Fruit fly (Drosophila melanogaster) whole organism, prepupa: ENCODE results near the gene CG15386.

Experiments
- CG1621 ChIP-seq: fragments of 200-800 bp; sonication (Bioruptor generic); optimal IDR thresholded peaks from 3 replicates; lab custom pipeline; 2018; ENCODE audit warnings: missing biosample characterization, mild to moderate bottlenecking, missing genetic modification characterization
- CG8119 ChIP-seq: fragments of 200-800 bp; sonication (Bioruptor generic); IDR thresholded peaks from 3 replicates; pipeline ENCODE4 v1.3.6; 2022; ENCODE audit warnings: missing biosample characterization, missing genetic modification characterization
- CG8319 ChIP-seq: fragments of 200-800 bp; sonication (Bioruptor generic); optimal IDR thresholded peaks from 3 replicates; lab custom pipeline; 2016; ENCODE audit warnings: missing biosample characterization, missing genetic modification characterization
- CG9139 ChIP-seq: fragments of 200-800 bp; sonication (Bioruptor generic); optimal IDR thresholded peaks from 3 replicates; lab custom pipeline; 2017; ENCODE audit warnings: missing biosample characterization, mild to moderate bottlenecking, missing genetic modification characterization
- acj6 ChIP-seq: fragments of 200-800 bp; sonication (Bioruptor generic); optimal IDR thresholded peaks from 3 replicates; lab custom pipeline; 2016; ENCODE audit warnings: missing biosample characterization, missing genetic modification characterization
- svp ChIP-seq: fragments of 200-800 bp; sonication (Bioruptor generic); peaks from one replicate; lab custom pipeline; 2016; ENCODE audit warnings: missing biosample characterization, missing genetic modification characterization

DNA sequence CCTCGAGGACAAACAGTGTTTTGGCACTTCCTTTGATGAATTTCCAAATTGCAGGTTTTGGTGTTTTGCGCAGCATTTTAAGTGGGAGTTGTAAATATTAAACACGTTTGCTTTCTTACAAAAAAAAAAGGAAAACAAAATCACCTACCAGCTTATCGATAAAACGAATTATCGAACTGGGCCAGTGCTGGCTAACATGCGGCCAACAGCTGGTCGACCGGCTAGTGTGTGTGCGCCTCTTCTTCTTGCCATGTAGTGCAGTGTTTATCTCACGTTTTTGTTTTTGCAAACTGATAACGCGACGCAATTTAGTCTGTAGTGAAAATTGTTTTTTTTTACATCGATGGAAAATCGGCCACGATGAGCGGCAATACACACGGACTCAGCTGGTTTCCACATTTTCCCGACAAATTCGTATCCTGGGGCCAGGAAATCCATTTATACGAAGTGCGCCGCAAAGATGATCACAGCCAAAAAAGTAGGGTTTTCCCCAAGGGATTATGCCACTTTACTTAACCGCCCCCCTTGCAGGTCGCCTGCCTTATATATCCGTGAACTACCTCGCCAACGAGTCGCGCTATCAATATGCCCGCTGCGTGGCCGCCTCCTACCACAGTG is at the start of gene CG15386, which contains the start of the genes CG42371 and mio:
- TF ChIP-seq CG8319 (GFP tag; lab: Kevin White, UChicago) (no peak), CG8119 (GFP tag; lab: Robert Waterston, UW) (no peak), svp (GFP tag; lab: Kevin White, UChicago) (no peak), CG9139 (GFP tag; lab: Kevin White, UChicago) (no peak), CG1621 (tag; lab: Kevin White, UChicago) (no peak), acj6 (no peak)
